Fruit fly (Drosophila melanogaster) whole organism, pupa: ENCODE measurements around the gene frtz.

ENCODE experiments used
- CG10348 ChIP-seq: fragments of 200-800 bp; sonication (Bioruptor generic); IDR thresholded peaks from 2 replicates; pipeline ENCODE4 v1.3.6; 2022; ENCODE audit warnings: missing biosample characterization, missing genetic modification characterization
- CG12605 ChIP-seq: fragments of 200-800 bp; sonication (Bioruptor generic); IDR thresholded peaks from 2 replicates; pipeline ENCODE4 v1.3.6; 2022; ENCODE audit warnings: missing biosample characterization, missing genetic modification characterization
- CG13204 ChIP-seq: fragments of 200-800 bp; sonication (Bioruptor generic); optimal IDR thresholded peaks from 2 replicates; lab custom pipeline; 2018; ENCODE audit warnings: missing biosample characterization, mild to moderate bottlenecking, missing genetic modification characterization, moderate library complexity
- CG14655 ChIP-seq: fragments of 200-800 bp; sonication (Bioruptor generic); optimal IDR thresholded peaks from 3 replicates; lab custom pipeline; 2017; ENCODE audit warnings: mild to moderate bottlenecking, missing biosample characterization, missing genetic modification reagents, missing genetic modification characterization
- CG15710 ChIP-seq: fragments of 200-800 bp; sonication (Bioruptor generic); optimal IDR thresholded peaks from 2 replicates; lab custom pipeline; 2018; ENCODE audit warnings: missing biosample characterization, mild to moderate bottlenecking, missing genetic modification characterization, moderate library complexity
- CG17806 ChIP-seq: fragments of 200-800 bp; sonication (Bioruptor generic); optimal IDR thresholded peaks from 2 replicates; lab custom pipeline; 2018; ENCODE audit warnings: missing biosample characterization, mild to moderate bottlenecking, missing genetic modification characterization, moderate library complexity
- CG32121 ChIP-seq: fragments of 200-800 bp; sonication (Bioruptor generic); IDR thresholded peaks from 2 replicates; pipeline ENCODE4 v1.3.6; 2022; ENCODE audit warnings: missing biosample characterization, missing genetic modification characterization
- CG34367 ChIP-seq: fragments of 200-800 bp; sonication (Bioruptor generic); optimal IDR thresholded peaks from 2 replicates; lab custom pipeline; 2018; ENCODE audit warnings: missing biosample characterization, mild to moderate bottlenecking, missing genetic modification characterization
- CG4496 ChIP-seq: fragments of 200-800 bp; sonication (Bioruptor generic); IDR thresholded peaks from 3 replicates; pipeline ENCODE4 v1.3.6; 2022; ENCODE audit warnings: missing biosample characterization, missing genetic modification characterization
- CG8159 ChIP-seq: fragments of 200-800 bp; sonication (Bioruptor generic); optimal IDR thresholded peaks from 3 replicates; lab custom pipeline; 2018; ENCODE audit warnings: missing biosample characterization, mild to moderate bottlenecking, missing genetic modification characterization, moderate library complexity
- CG8301 ChIP-seq: fragments of 200-800 bp; sonication (Bioruptor generic); optimal IDR thresholded peaks from 2 replicates; lab custom pipeline; 2018; ENCODE audit warnings: missing biosample characterization, mild to moderate bottlenecking, missing genetic modification characterization
- CG9948 ChIP-seq: fragments of 200-800 bp; sonication (Bioruptor generic); optimal IDR thresholded peaks from 2 replicates; lab custom pipeline; 2018; ENCODE audit warnings: missing biosample characterization, mild to moderate bottlenecking, missing genetic modification characterization, moderate library complexity
- D1 ChIP-seq: fragments of 200-800 bp; sonication (Bioruptor generic); optimal IDR thresholded peaks from 2 replicates; lab custom pipeline; 2018; ENCODE audit warnings: missing biosample characterization, mild to moderate bottlenecking, missing genetic modification characterization, moderate library complexity
- EcR ChIP-seq: fragments of 200-800 bp; sonication (Bioruptor generic); optimal IDR thresholded peaks from 3 replicates; lab custom pipeline; 2019; ENCODE audit warnings: missing biosample characterization, missing genetic modification characterization, mild to moderate bottlenecking, moderate library complexity, missing genetic modification reagents
- Ets98B ChIP-seq: fragments of 200-800 bp; sonication (Bioruptor generic); IDR thresholded peaks from 2 replicates; pipeline ENCODE4 v1.3.6; 2022; ENCODE audit warnings: missing biosample characterization, missing genetic modification characterization
- Pif1A ChIP-seq: fragments of 200-800 bp; sonication (Bioruptor generic); optimal IDR thresholded peaks from 3 replicates; lab custom pipeline; 2016; ENCODE audit warnings: missing biosample characterization, missing genetic modification characterization
- Pif1B ChIP-seq: fragments of 200-800 bp; sonication (Bioruptor generic); optimal IDR thresholded peaks from 3 replicates; lab custom pipeline; 2016; ENCODE audit warnings: missing biosample characterization, missing genetic modification characterization
- Snoo ChIP-seq: fragments of 200-800 bp; sonication (Bioruptor generic); optimal IDR thresholded peaks from 3 replicates; lab custom pipeline; 2017; ENCODE audit warnings: missing biosample characterization, mild to moderate bottlenecking, missing genetic modification characterization, inconsistent platforms
- fd96Ca ChIP-seq: fragments of 200-800 bp; sonication (Bioruptor generic); IDR thresholded peaks from 3 replicates; pipeline ENCODE4 v1.3.6; 2022; ENCODE audit warnings: missing biosample characterization, missing genetic modification characterization
- gl ChIP-seq: fragments of 200-800 bp; sonication (Bioruptor generic); optimal IDR thresholded peaks from 2 replicates; lab custom pipeline; 2018; ENCODE audit warnings: missing biosample characterization, mild to moderate bottlenecking, missing genetic modification characterization
- rn ChIP-seq: fragments of 200-800 bp; sonication (Bioruptor generic); IDR thresholded peaks from 2 replicates; pipeline ENCODE4 v1.3.6; 2022; ENCODE audit warnings: missing biosample characterization, missing genetic modification characterization

The frtz gene

dm6 chr2L:1710224-1710623 lies 5.4 kb downstream of the frtz start, which contains the start of the genes CG17660 and mRpL48:
Gene CG17660 (minus strand): TSS chr2L:1710421.
Gene mRpL48 (plus strand): TSS chr2L:1710462.
- no peak for TF ChIP-seq CG13204 (GFP tag; lab: Kevin White, UChicago)
- no peak for TF ChIP-seq CG12605 (GFP tag; lab: Robert Waterston, UW)
- no peak for TF ChIP-seq D1 (tag; lab: Kevin White, UChicago)
- TF ChIP-seq CG8301 (tag; lab: Kevin White, UChicago): no peak
- TF ChIP-seq gl: no peak
- TF ChIP-seq EcR (GFP tag; lab: Kevin White, UChicago): no peak
- TF ChIP-seq Pif1B (GFP tag; lab: Kevin White, UChicago): no peak
- no peak for TF ChIP-seq Pif1A (GFP tag; lab: Kevin White, UChicago)
- no peak for TF ChIP-seq CG10348 (GFP tag; lab: Robert Waterston, UW)
- TF ChIP-seq CG34367 (tag; lab: Kevin White, UChicago): no peak
- TF ChIP-seq CG8159: no peak

dm6 chr2L:1709316-1709715 lies 6.3 kb downstream of the frtz start:
- TF ChIP-seq gl: no peak
- TF ChIP-seq CG32121: no peak

- TF ChIP-seq fd96Ca (GFP tag; lab: Robert Waterston, UW) (no peak), CG8159 (no peak), Pif1A (GFP tag; lab: Kevin White, UChicago) (no peak), CG4496 (no peak), CG10348 (GFP tag; lab: Robert Waterston, UW) (no peak), CG15710 (tag; lab: Kevin White, UChicago) (no peak), Pif1B (GFP tag; lab: Kevin White, UChicago) (no peak), Ets98B (GFP tag; lab: Robert Waterston, UW) (no peak), CG32121 (no peak), CG8301 (tag; lab: Kevin White, UChicago) (no peak), CG17806 (tag; lab: Kevin White, UChicago) (no peak), D1 (tag; lab: Kevin White, UChicago) (no peak)
These were observed 7.5 kb downstream of the frtz start for dm6 chr2L:1708110-1708509.

dm6 chr2L:1706961-1707360 lies 8.7 kb downstream of the frtz start:
- TF ChIP-seq CG34367 (tag; lab: Kevin White, UChicago) (no peak), CG32121 (no peak), CG15710 (tag; lab: Kevin White, UChicago) (no peak), CG9948 (tag; lab: Kevin White, UChicago) (no peak), CG13204 (GFP tag; lab: Kevin White, UChicago) (no peak), gl (no peak), CG12605 (GFP tag; lab: Robert Waterston, UW) (no peak), CG4496 (no peak), rn (GFP tag; lab: Robert Waterston, UW) (no peak), CG14655 (GFP tag; lab: Kevin White, UChicago) (no peak), Pif1A (GFP tag; lab: Kevin White, UChicago) (no peak), CG17806 (tag; lab: Kevin White, UChicago) (no peak), Ets98B (GFP tag; lab: Robert Waterston, UW) (no peak), fd96Ca (GFP tag; lab: Robert Waterston, UW) (no peak), CG8159 (no peak)

- TF ChIP-seq rn (GFP tag; lab: Robert Waterston, UW): no peak
- no peak for TF ChIP-seq CG12605 (GFP tag; lab: Robert Waterston, UW)
These were observed 10.9 kb downstream of the frtz start, which contains the start of gene cpb for dm6 chr2L:1704746-1705145. Gene cpb (plus strand): TSS chr2L:1704902.

dm6 chr2L:1696269-1696668 lies 19.4 kb downstream of the frtz start:
- TF ChIP-seq Snoo (no peak), Ets98B (GFP tag; lab: Robert Waterston, UW) (no peak), CG32121 (no peak), Pif1A (GFP tag; lab: Kevin White, UChicago) (no peak), CG13204 (GFP tag; lab: Kevin White, UChicago) (no peak), CG17806 (tag; lab: Kevin White, UChicago) (no peak), CG9948 (tag; lab: Kevin White, UChicago) (no peak), CG34367 (tag; lab: Kevin White, UChicago) (no peak), fd96Ca (GFP tag; lab: Robert Waterston, UW) (no peak), CG8159 (no peak), Pif1B (GFP tag; lab: Kevin White, UChicago) (no peak)

dm6 chr2L:1692857-1693256 lies 22.8 kb downstream of the frtz start:
- TF ChIP-seq CG10348 (GFP tag; lab: Robert Waterston, UW) (no peak), CG8159 (no peak), fd96Ca (GFP tag; lab: Robert Waterston, UW) (no peak), CG12605 (GFP tag; lab: Robert Waterston, UW) (no peak), CG9948 (tag; lab: Kevin White, UChicago) (no peak), rn (GFP tag; lab: Robert Waterston, UW) (no peak), Pif1B (GFP tag; lab: Kevin White, UChicago) (no peak), Ets98B (GFP tag; lab: Robert Waterston, UW) (no peak)
